Worm (Caenorhabditis elegans) whole organism, L4/young adult: ENCODE results near the gene sri-29.

ENCODE experiments used
- W03F9.2 ChIP-seq: fragments of 150-350 bp; optimal IDR thresholded peaks from 2 replicates; lab custom pipeline; 2014; ENCODE audit warnings: missing biosample characterization, missing genetic modification characterization
- dao-5 ChIP-seq: sonication (generic microtip); optimal IDR thresholded peaks from 2 replicates; lab custom pipeline; 2016; ENCODE audit warnings: missing genotype, missing genetic modification characterization, moderate library complexity, missing compliant biosample characterization

DNA sequence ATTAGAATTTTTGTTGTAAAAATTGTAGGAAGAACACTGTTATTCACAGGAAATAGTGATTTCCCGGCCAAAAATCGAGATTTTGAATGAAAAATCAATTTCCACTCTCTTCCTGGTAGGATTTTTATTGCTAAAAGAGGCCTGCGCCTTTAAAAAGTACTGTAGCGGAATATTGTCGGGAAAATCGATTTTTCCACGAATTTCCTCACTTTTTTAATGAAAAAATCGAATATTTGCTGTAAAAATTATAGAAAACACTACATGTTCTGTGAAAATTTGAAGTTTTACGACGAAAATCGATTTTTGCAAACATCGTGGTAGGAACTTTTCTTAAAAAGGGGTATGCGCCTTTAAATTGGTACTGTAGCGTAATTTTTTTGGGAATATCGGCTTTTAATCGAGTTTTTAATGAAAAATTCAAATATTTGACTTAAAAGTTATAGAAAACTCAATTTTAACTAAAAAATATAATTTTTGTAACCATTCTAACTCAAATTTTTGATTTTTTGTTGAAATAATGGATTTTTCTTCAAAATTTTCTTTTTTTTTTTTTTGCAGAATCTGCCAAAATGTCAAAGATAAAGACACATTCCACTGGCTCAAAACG lies 12.2 kb downstream of the sri-29 start, which contains the start of gene lin-8:
- TF ChIP-seq dao-5 (no peak), W03F9.2 (tag; lab: Kevin White, UChicago) (no peak)
